Worm (Caenorhabditis elegans): Measurements from ENCODE around the gene nspe-8.

The nspe-8 gene

ce11 chrII:12606108-12606507 lies 15.7 kb downstream of the nspe-8 start:
- TF ChIP-seq unc-130 (GFP tag; optimal IDR thresholded peaks at IDR 0.05) (no peak), sea-2 (GFP tag; IDR thresholded peaks at IDR 0.05) (no peak), egrh-3 (GFP tag; IDR thresholded peaks at IDR 0.05) (no peak), D2030.7 (GFP tag; IDR thresholded peaks at IDR 0.05) (no peak), hlh-26 (GFP tag; conservative IDR thresholded peaks at IDR 0.05) (no peak), cebp-2 (GFP tag; IDR thresholded peaks at IDR 0.05) (no peak), cebp-1 (GFP tag; IDR thresholded peaks at IDR 0.05) (no peak), cebp-1 (tag; optimal IDR thresholded peaks at IDR 0.05) (no peak), hmg-1.2 (GFP tag; IDR thresholded peaks at IDR 0.05) (no peak), ztf-25 (GFP tag; IDR thresholded peaks at IDR 0.05) (no peak), Y53G8AR.9 (GFP tag; conservative IDR thresholded peaks at IDR 0.05) (no peak)

- TF ChIP-seq let-526 (GFP tag; IDR thresholded peaks at IDR 0.05) (no peak), mes-4 (tag; optimal IDR thresholded peaks at IDR 0.05) (no peak), efl-1 (GFP tag; optimal IDR thresholded peaks at IDR 0.05) (peak; percentile 28), lsy-27 (tag; optimal IDR thresholded peaks at IDR 0.05; ENCODE audit: borderline replicate concordance, insufficient read depth) (no peak), Y56A3A.18 (GFP tag; IDR thresholded peaks at IDR 0.05) (no peak), lsl-1 (GFP tag; optimal IDR thresholded peaks at IDR 0.05) (peak; percentile 84), egrh-3 (GFP tag; IDR thresholded peaks at IDR 0.05) (no peak), cebp-1 (GFP tag; IDR thresholded peaks at IDR 0.05) (no peak), cebp-1 (tag; optimal IDR thresholded peaks at IDR 0.05) (no peak), pbrm-1 (GFP tag; IDR thresholded peaks at IDR 0.05) (no peak), athp-1 (tag; optimal IDR thresholded peaks at IDR 0.05) (no peak), mel-28 (tag; optimal IDR thresholded peaks at IDR 0.05; ENCODE audit: borderline replicate concordance) (no peak), ceh-27 (GFP tag; optimal IDR thresholded peaks at IDR 0.05) (no peak), ets-4 (GFP tag; optimal IDR thresholded peaks at IDR 0.05) (no peak), F22D6.2 (tag; optimal IDR thresholded peaks at IDR 0.05) (no peak), K12H6.12 (tag; optimal IDR thresholded peaks at IDR 0.05) (no peak), lin-26 (GFP tag; IDR thresholded peaks at IDR 0.05) (no peak), F33H1.4 (GFP tag; IDR thresholded peaks at IDR 0.05) (peak; percentile 80), nhr-179 (tag; optimal IDR thresholded peaks at IDR 0.05) (no peak), B0336.3 (GFP tag; IDR thresholded peaks at IDR 0.05) (no peak), ccch-3 (GFP tag; optimal IDR thresholded peaks at IDR 0.05) (no peak), tbp1 (GFP tag; optimal IDR thresholded peaks at IDR 0.05) (no peak), ceh-91 (GFP tag; IDR thresholded peaks at IDR 0.05) (0 out of 2 replicates have a peak, but pooled peaks have one; percentile 17), ceh-100 (GFP tag; IDR thresholded peaks at IDR 0.05) (peak; percentile 37; the same call in 1 of the 2 replicates), hrde-1 (tag; optimal IDR thresholded peaks at IDR 0.05; ENCODE audit: borderline replicate concordance) (no peak), lin-54 (GFP tag; optimal IDR thresholded peaks at IDR 0.05) (peak; percentile 27), hmg-1.2 (GFP tag; IDR thresholded peaks at IDR 0.05) (peak; percentile 96), D2030.7 (GFP tag; IDR thresholded peaks at IDR 0.05) (peak; percentile 46; the same call in 1 of the 2 replicates), nhr-120 (GFP tag; IDR thresholded peaks at IDR 0.05) (no peak), mcd-1 (GFP tag; IDR thresholded peaks at IDR 0.05) (peak; percentile 13; the same call in 1 of the 2 replicates), tbx-9 (tag; optimal IDR thresholded peaks at IDR 0.05; ENCODE audit: borderline replicate concordance) (no peak), madf-8 (GFP tag; conservative IDR thresholded peaks at IDR 0.05) (0 out of 2 replicates have a peak, but pooled peaks have one; percentile 12), repo-1 (tag; optimal IDR thresholded peaks at IDR 0.05) (no peak), snpc-3.4 (tag; optimal IDR thresholded peaks at IDR 0.05) (no peak), xnd-1 (tag; optimal IDR thresholded peaks at IDR 0.05) (peak; percentile 72)
Observed at ce11 chrII:12603667-12604621, 17.8 kb downstream of the nspe-8 start, which contains the start of the genes ceh-100 and lips-15. Gene ceh-100 (minus strand): TSS chrII:12603680. Gene lips-15 (plus strand): TSS chrII:12604386.

Data from whole organism, young adult.